Fruit fly (Drosophila melanogaster) whole organism, embryonic: ENCODE measurements around the gene Rab26.
A peak's percentile ranks its signal among the peaks of the same experiment; 100 is the strongest.

Experiments used
- Atf-2 ChIP-seq: fragments of 200-800 bp; sonication (Bioruptor generic); optimal IDR thresholded peaks from 2 replicates; lab custom pipeline; 2016; ENCODE audit warnings: missing biosample characterization, missing genetic modification characterization
- B-H1 ChIP-seq: fragments of 200-800 bp; sonication (Bioruptor generic); IDR thresholded peaks from 3 replicates; pipeline ENCODE4 v1.3.6; 2022; ENCODE audit warnings: missing biosample characterization, missing genetic modification characterization
- BtbVII ChIP-seq: fragments of 200-800 bp; sonication (Bioruptor generic); optimal IDR thresholded peaks from 3 replicates; lab custom pipeline; 2017; ENCODE audit warnings: missing biosample characterization, mild to moderate bottlenecking, missing genetic modification characterization
- CG10147 ChIP-seq: fragments of 200-800 bp; sonication (Bioruptor generic); optimal IDR thresholded peaks from 2 replicates; lab custom pipeline; 2019; ENCODE audit warnings: missing biosample characterization, mild to moderate bottlenecking, missing genetic modification characterization, moderate library complexity
- CG10543 ChIP-seq: fragments of 200-800 bp; sonication (Bioruptor generic); optimal IDR thresholded peaks from 3 replicates; lab custom pipeline; 2017; ENCODE audit warnings: missing biosample characterization, mild to moderate bottlenecking, missing genetic modification characterization, moderate library complexity
- CG11456 ChIP-seq: fragments of 200-800 bp; sonication (Bioruptor generic); IDR thresholded peaks from 3 replicates; pipeline ENCODE4 v1.3.6; 2022; ENCODE audit warnings: missing biosample characterization, missing genetic modification characterization
- CG12155 ChIP-seq: fragments of 200-800 bp; sonication (Bioruptor generic); optimal IDR thresholded peaks from 3 replicates; lab custom pipeline; 2016; ENCODE audit warnings: missing biosample characterization, missing genetic modification characterization
- CG12659 ChIP-seq: fragments of 200-800 bp; sonication (Bioruptor generic); optimal IDR thresholded peaks from 3 replicates; lab custom pipeline; 2017; ENCODE audit warnings: mild to moderate bottlenecking, missing biosample characterization, missing genetic modification reagents, missing genetic modification characterization
- CG14014 ChIP-seq: fragments of 200-800 bp; sonication (Bioruptor generic); IDR thresholded peaks from 2 replicates; pipeline ENCODE4 v1.3.6; 2022; ENCODE audit warnings: missing biosample characterization, missing genetic modification characterization
- CG14860 ChIP-seq: fragments of 200-800 bp; sonication (Bioruptor generic); IDR thresholded peaks from 3 replicates; pipeline ENCODE4 v1.3.6; 2022; ENCODE audit warnings: missing biosample characterization, missing genetic modification characterization; ENCODE audit not compliant: partially characterized antibody
- CG18011 ChIP-seq: fragments of 200-800 bp; sonication (Bioruptor generic); optimal IDR thresholded peaks from 2 replicates; lab custom pipeline; 2017; ENCODE audit warnings: missing biosample characterization, missing genetic modification characterization, mild to moderate bottlenecking, moderate library complexity, missing genotype
- CG2678 ChIP-seq: fragments of 200-800 bp; sonication (Bioruptor generic); optimal IDR thresholded peaks from 3 replicates; lab custom pipeline; 2019; ENCODE audit warnings: missing biosample characterization, mild to moderate bottlenecking, missing genetic modification characterization, moderate library complexity
- CG30403 ChIP-seq: fragments of 200-800 bp; sonication (Bioruptor generic); optimal IDR thresholded peaks from 3 replicates; lab custom pipeline; 2016; ENCODE audit warnings: missing biosample characterization, missing genetic modification characterization
- CG3281 ChIP-seq: fragments of 200-800 bp; sonication (Bioruptor generic); optimal IDR thresholded peaks from 3 replicates; lab custom pipeline; 2017; ENCODE audit warnings: missing biosample characterization, mild to moderate bottlenecking, missing genetic modification characterization
- CG33557 ChIP-seq: fragments of 200-800 bp; sonication (Bioruptor generic); optimal IDR thresholded peaks from 2 replicates; lab custom pipeline; 2019; ENCODE audit warnings: missing biosample characterization, mild to moderate bottlenecking, missing genetic modification characterization, moderate library complexity
- CG34422 ChIP-seq: fragments of 200-800 bp; sonication (Bioruptor generic); IDR thresholded peaks from 3 replicates; pipeline ENCODE4 v1.3.6; 2022; ENCODE audit warnings: missing biosample characterization, missing genetic modification characterization
- CG3726 ChIP-seq: fragments of 200-800 bp; sonication (Bioruptor generic); IDR thresholded peaks from 3 replicates; pipeline ENCODE4, ENCODE4 v1.3.6; 2022; ENCODE audit warnings: missing biosample characterization, missing genetic modification characterization
- CG3847 ChIP-seq: fragments of 200-800 bp; sonication (Bioruptor generic); IDR thresholded peaks from 2 replicates; pipeline ENCODE4 v1.3.6; 2022; ENCODE audit warnings: missing biosample characterization, missing genetic modification characterization
- CG4617 ChIP-seq: fragments of 200-800 bp; sonication (Bioruptor generic); optimal IDR thresholded peaks from 3 replicates; lab custom pipeline; 2016; ENCODE audit warnings: missing biosample characterization, missing genetic modification characterization, borderline replicate concordance
- CG6175 ChIP-seq: fragments of 200-800 bp; sonication (Bioruptor generic); IDR thresholded peaks from 3 replicates; pipeline ENCODE4 v1.3.6; 2022; ENCODE audit warnings: missing biosample characterization, missing genetic modification characterization
- CG7839 ChIP-seq: fragments of 200-800 bp; sonication (Bioruptor generic); optimal IDR thresholded peaks from 3 replicates; lab custom pipeline; 2018; ENCODE audit warnings: missing biosample characterization, mild to moderate bottlenecking, missing genetic modification characterization, moderate library complexity
- CG8765 ChIP-seq: fragments of 200-800 bp; sonication (Bioruptor generic); IDR thresholded peaks from 2 replicates; pipeline ENCODE4 v1.3.6; 2022; ENCODE audit warnings: missing biosample characterization, missing genetic modification characterization
- Dip2 ChIP-seq: fragments of 200-800 bp; sonication (Bioruptor generic); IDR thresholded peaks from 2 replicates; pipeline ENCODE4 v1.3.6; 2022; ENCODE audit warnings: missing biosample characterization, missing genetic modification characterization
- Dip3 ChIP-seq: fragments of 200-800 bp; sonication (Bioruptor generic); optimal IDR thresholded peaks from 3 replicates; lab custom pipeline; 2016; ENCODE audit warnings: missing biosample characterization, missing genetic modification characterization
- Elba2 ChIP-seq: fragments of 200-800 bp; sonication (Bioruptor generic); optimal IDR thresholded peaks from 3 replicates; lab custom pipeline; 2016; ENCODE audit warnings: missing biosample characterization, missing genetic modification characterization
- Hmr ChIP-seq: fragments of 200-800 bp; sonication (Bioruptor generic); optimal IDR thresholded peaks from 3 replicates; lab custom pipeline; 2017; ENCODE audit warnings: mild to moderate bottlenecking, missing biosample characterization, missing genetic modification reagents, missing genetic modification characterization
- MTF-1 ChIP-seq: fragments of 200-800 bp; sonication (Bioruptor generic); optimal IDR thresholded peaks from 2 replicates; lab custom pipeline; 2018; ENCODE audit warnings: missing biosample characterization, mild to moderate bottlenecking, missing genetic modification characterization, borderline replicate concordance
- Nf-YA ChIP-seq: fragments of 200-800 bp; sonication (Bioruptor generic); IDR thresholded peaks from 2 replicates; pipeline ENCODE4 v1.3.6; 2022; ENCODE audit warnings: missing biosample characterization, missing genetic modification characterization
- Spps ChIP-seq: fragments of 200-800 bp; sonication (Bioruptor generic); optimal IDR thresholded peaks from 2 replicates; lab custom pipeline; 2018; ENCODE audit warnings: missing biosample characterization, mild to moderate bottlenecking, missing genetic modification characterization
- amos ChIP-seq: fragments of 200-800 bp; sonication (Bioruptor generic); IDR thresholded peaks from 2 replicates; pipeline ENCODE4 v1.3.6; 2022; ENCODE audit warnings: missing biosample characterization, missing genetic modification characterization; ENCODE audit not compliant: partially characterized antibody
- btn ChIP-seq: fragments of 200-800 bp; sonication (Bioruptor generic); optimal IDR thresholded peaks from 2 replicates; lab custom pipeline; 2016; ENCODE audit warnings: missing biosample characterization, missing genetic modification characterization
- dysf ChIP-seq: fragments of 200-800 bp; sonication (Bioruptor generic); IDR thresholded peaks from 3 replicates; pipeline ENCODE4 v1.3.6; 2022; ENCODE audit warnings: missing biosample characterization, missing genetic modification characterization
- en ChIP-seq: fragments of 200-800 bp; sonication (Bioruptor generic); optimal IDR thresholded peaks from 2 replicates; lab custom pipeline; 2016; ENCODE audit warnings: missing biosample characterization, missing genetic modification characterization
- exex ChIP-seq: fragments of 200-800 bp; sonication (Bioruptor generic); optimal IDR thresholded peaks from 4 replicates; lab custom pipeline; 2018; ENCODE audit warnings: missing biosample characterization, mild to moderate bottlenecking, missing genetic modification characterization, moderate library complexity
- fd102C ChIP-seq: fragments of 200-800 bp; sonication (Bioruptor generic); optimal IDR thresholded peaks from 2 replicates; lab custom pipeline; 2018; ENCODE audit warnings: missing biosample characterization, mild to moderate bottlenecking, missing genetic modification characterization, moderate library complexity
- fd64A ChIP-seq: fragments of 200-800 bp; sonication (Bioruptor generic); optimal IDR thresholded peaks from 3 replicates; lab custom pipeline; 2018; ENCODE audit warnings: missing biosample characterization, mild to moderate bottlenecking, missing genetic modification characterization
- fu2 ChIP-seq: fragments of 200-800 bp; sonication (Bioruptor generic); optimal IDR thresholded peaks from 2 replicates; lab custom pipeline; 2016; ENCODE audit warnings: missing biosample characterization, missing genetic modification characterization
- grau ChIP-seq: fragments of 200-800 bp; optimal IDR thresholded peaks from 3 replicates; lab custom pipeline; 2019; ENCODE audit warnings: missing biosample characterization, mild to moderate bottlenecking, missing genetic modification characterization, moderate library complexity
- gro ChIP-seq: fragments of 200-800 bp; sonication (Bioruptor generic); optimal IDR thresholded peaks from 2 replicates; lab custom pipeline; 2016; ENCODE audit warnings: missing biosample characterization, missing genetic modification characterization
- kay ChIP-seq: fragments of 200-800 bp; sonication (Bioruptor generic); optimal IDR thresholded peaks from 2 replicates; lab custom pipeline; 2016; ENCODE audit warnings: missing biosample characterization, missing genetic modification characterization
- prd ChIP-seq, 3 experiments: fragments of >200 bp in 2 of 3; fragments of 200-800 bp in 1 of 3; sonication (Bioruptor generic) in 1 of 3; optimal IDR thresholded peaks in 2 of 3; IDR thresholded peaks in 1 of 3; 2 replicates in 2 of 3; 3 replicates in 1 of 3; pipeline versions ENCODE4 v1.3.6 to Lab custom; 2017 to 2022; ENCODE audit warnings: missing biosample characterization in 1 of 3, missing genetic modification characterization in 1 of 3
- pum ChIP-seq: fragments of 200-800 bp; sonication (Bioruptor generic); optimal IDR thresholded peaks from 2 replicates; lab custom pipeline; 2016; ENCODE audit warnings: missing biosample characterization, missing genetic modification characterization
- pzg ChIP-seq: fragments of 200-800 bp; sonication (Bioruptor generic); optimal IDR thresholded peaks from 3 replicates; lab custom pipeline; 2018; ENCODE audit warnings: missing biosample characterization, mild to moderate bottlenecking, missing genetic modification characterization, moderate library complexity
- sim ChIP-seq: fragments of 200-800 bp; sonication (Bioruptor generic); IDR thresholded peaks from 2 replicates; pipeline ENCODE4 v1.3.6; 2022; ENCODE audit warnings: missing biosample characterization, missing genetic modification characterization
- slbo ChIP-seq: fragments of 200-800 bp; sonication (Bioruptor generic); IDR thresholded peaks from 2 replicates; pipeline ENCODE4 v1.3.6; 2022; ENCODE audit warnings: missing biosample characterization, missing genetic modification characterization
- sna ChIP-seq: fragments of 200-800 bp; sonication (Bioruptor generic); IDR thresholded peaks from 2 replicates; pipeline ENCODE4 v1.3.6; 2022; ENCODE audit warnings: missing biosample characterization, missing genetic modification characterization; ENCODE audit not compliant: partially characterized antibody
- trh ChIP-seq: fragments of 200-800 bp; sonication (Bioruptor generic); optimal IDR thresholded peaks from 2 replicates; lab custom pipeline; 2016; ENCODE audit warnings: missing biosample characterization, missing genetic modification characterization
- tx ChIP-seq: fragments of 200-800 bp; sonication (Bioruptor generic); optimal IDR thresholded peaks from 2 replicates; lab custom pipeline; 2016; ENCODE audit warnings: missing biosample characterization, missing genetic modification characterization
- yki ChIP-seq: fragments of >200 bp; optimal IDR thresholded peaks from 3 replicates; lab custom pipeline; 2018

Gene Rab26

dm6 chr3L:21279876-21280566 lies 38.6 kb upstream of the Rab26 start, which contains the start of gene AcCoAS (continued):
- no peak for TF ChIP-seq fd102C (GFP tag; lab: Kevin White, UChicago)
- 0 out of 3 replicates have a peak, but pooled peaks have one; percentile 59 for TF ChIP-seq CG11456 (GFP tag; lab: Robert Waterston, UW)
- peak; percentile 54 for TF ChIP-seq CG2678 (tag; lab: Kevin White, UChicago)
- TF ChIP-seq en (GFP tag; lab: Kevin White, UChicago): no peak
- TF ChIP-seq dysf (GFP tag; lab: Robert Waterston, UW): peak; percentile 32; the same call in 1 of the 3 replicates
- no peak for TF ChIP-seq CG6175
- no peak for TF ChIP-seq Atf-2 (GFP tag; lab: Kevin White, UChicago)
- 0 out of 2 replicates have a peak, but pooled peaks have one; percentile 19 for TF ChIP-seq slbo
- TF ChIP-seq CG33557 (GFP tag; lab: Kevin White, UChicago): no peak
- peak; percentile 44 for TF ChIP-seq grau
- no peak for TF ChIP-seq Spps
- TF ChIP-seq pum (GFP tag; lab: Kevin White, UChicago): no peak
- no peak for TF ChIP-seq CG4617 (GFP tag; lab: Kevin White, UChicago)
- TF ChIP-seq Hmr: peak; percentile 32
- TF ChIP-seq CG3847 (GFP tag; lab: Robert Waterston, UW): no peak
- peak; percentile 46 for TF ChIP-seq kay
- no peak for TF ChIP-seq Elba2 (GFP tag; lab: Kevin White, UChicago)
- peak; percentile 8 for TF ChIP-seq tx (GFP tag; lab: Kevin White, UChicago)
- TF ChIP-seq CG3726 (GFP tag; lab: Robert Waterston, UW): no peak
- TF ChIP-seq CG10147 (GFP tag; lab: Kevin White, UChicago): peak; percentile 22
- TF ChIP-seq btn (GFP tag; lab: Kevin White, UChicago): no peak
- TF ChIP-seq CG18011: peak; percentile 30
- peak; percentile 72 for TF ChIP-seq BtbVII (GFP tag; lab: Kevin White, UChicago)
- peak; percentile 22 for TF ChIP-seq CG30403 (GFP tag; lab: Kevin White, UChicago)
- TF ChIP-seq amos (GFP tag; lab: Robert Waterston, UW): peak; percentile 51; the same call in 1 of the 2 replicates
- TF ChIP-seq Nf-YA: no peak
- peak; percentile 33 for TF ChIP-seq pzg (GFP tag; lab: Kevin White, UChicago)
- peak; percentile 14 for TF ChIP-seq MTF-1 (GFP tag; lab: Kevin White, UChicago)
- TF ChIP-seq fu2 (GFP tag; lab: Kevin White, UChicago): no peak
- TF ChIP-seq B-H1 (GFP tag; lab: Robert Waterston, UW): no peak
- peak; percentile 27 for TF ChIP-seq CG7839 (tag; lab: Kevin White, UChicago)
- TF ChIP-seq CG34422 (GFP tag; lab: Robert Waterston, UW): peak; percentile 34; the same call in 1 of the 3 replicates
- no peak for TF ChIP-seq fd64A (GFP tag; lab: Kevin White, UChicago)
- no peak for TF ChIP-seq trh (GFP tag; lab: Kevin White, UChicago)
- peak; percentile 76 for TF ChIP-seq exex
- no peak for TF ChIP-seq CG14860 (GFP tag; lab: Robert Waterston, UW)
- TF ChIP-seq CG12155 (GFP tag; lab: Kevin White, UChicago): peak; percentile 25
- peak; percentile 59 for TF ChIP-seq CG3281 (GFP tag; lab: Kevin White, UChicago)
- peak; percentile 75 for TF ChIP-seq gro (GFP tag; lab: Kevin White, UChicago)
- TF ChIP-seq Dip3 (GFP tag; lab: Kevin White, UChicago): peak; percentile 34
- no peak for TF ChIP-seq yki (lab: Kevin White, UChicago)
- no peak for TF ChIP-seq prd (optimal IDR thresholded peaks at IDR 0.05; lab: Kevin White, UChicago)
- TF ChIP-seq prd (GFP tag; IDR thresholded peaks at IDR 0.05; lab: Robert Waterston, UW): no peak
- TF ChIP-seq CG8765 (GFP tag; lab: Robert Waterston, UW): no peak
- peak; percentile 45; the same call in 1 of the 2 replicates for TF ChIP-seq sna (GFP tag; lab: Robert Waterston, UW)
- TF ChIP-seq CG14014: peak; percentile 50; the same call in 1 of the 2 replicates
- TF ChIP-seq CG12659 (GFP tag; lab: Kevin White, UChicago): peak; percentile 44
- no peak for TF ChIP-seq Dip2 (GFP tag; lab: Robert Waterston, UW)
- TF ChIP-seq sim: no peak
- peak; percentile 88 for TF ChIP-seq CG10543 (GFP tag; lab: Kevin White, UChicago)
